Worm (Caenorhabditis elegans): Measurements from ENCODE around the gene sel-10.
A peak's percentile ranks its signal among the peaks of the same experiment; 100 is the strongest.

Gene sel-10

ce11 chrV:13787948-13788681 lies 31.0 kb upstream of the sel-10 start:
- TF ChIP-seq Y55F3AM.14 (GFP tag; optimal IDR thresholded peaks at IDR 0.05) (no peak), dmd-4 (tag; optimal IDR thresholded peaks at IDR 0.05) (no peak), unc-62 (GFP tag; optimal IDR thresholded peaks at IDR 0.05) (no peak), zag-1 (tag; optimal IDR thresholded peaks at IDR 0.05) (no peak), fos-1 (tag; optimal IDR thresholded peaks at IDR 0.05) (peak; percentile 9), ztf-4 (tag; optimal IDR thresholded peaks at IDR 0.05) (no peak), crh-2 (tag; optimal IDR thresholded peaks at IDR 0.05) (peak; percentile 10), R02D3.7 (tag; optimal IDR thresholded peaks at IDR 0.05) (no peak), lin-39 (tag; optimal IDR thresholded peaks at IDR 0.05) (no peak), ztf-11 (tag; optimal IDR thresholded peaks at IDR 0.05) (no peak), elt-3 (tag; optimal IDR thresholded peaks at IDR 0.05) (no peak), mdl-1 (tag; optimal IDR thresholded peaks at IDR 0.05) (no peak), nhr-10 (tag; optimal IDR thresholded peaks at IDR 0.05) (no peak), F13H6.1 (tag; optimal IDR thresholded peaks at IDR 0.05) (peak; percentile 19), blmp-1 (tag; optimal IDR thresholded peaks at IDR 0.05; ENCODE audit: insufficient read depth) (peak; percentile 6), nhr-11 (tag; optimal IDR thresholded peaks at IDR 0.05) (no peak), sem-4 (tag; optimal IDR thresholded peaks at IDR 0.05) (peak; percentile 23), nhr-237 (tag; optimal IDR thresholded peaks at IDR 0.05) (no peak), unc-39 (tag; optimal IDR thresholded peaks at IDR 0.05) (no peak), aly-2 (tag; optimal IDR thresholded peaks at IDR 0.05) (no peak), mbf-1 (tag; optimal IDR thresholded peaks at IDR 0.05) (no peak), unc-55 (GFP tag; optimal IDR thresholded peaks at IDR 0.05) (no peak), sma-9 (GFP tag; optimal IDR thresholded peaks at IDR 0.05) (peak; percentile 67), sma-9 (tag; optimal IDR thresholded peaks at IDR 0.05) (no peak), elt-1 (tag; optimal IDR thresholded peaks at IDR 0.05) (no peak), ceh-16 (tag; optimal IDR thresholded peaks at IDR 0.05) (no peak), lsy-2 (tag; optimal IDR thresholded peaks at IDR 0.05) (no peak), ZK546.5 (tag; optimal IDR thresholded peaks at IDR 0.05) (no peak), egl-27 (tag; optimal IDR thresholded peaks at IDR 0.05) (no peak), nhr-25 (tag; optimal IDR thresholded peaks at IDR 0.05) (peak; percentile 65), ama-1 (optimal IDR thresholded peaks at IDR 0.05) (no peak), skn-1 (tag; optimal IDR thresholded peaks at IDR 0.05) (no peak), peb-1 (tag; optimal IDR thresholded peaks at IDR 0.05) (no peak), nhr-12 (tag; optimal IDR thresholded peaks at IDR 0.05) (no peak), snpc-4 (tag; optimal IDR thresholded peaks at IDR 0.05) (no peak), nhr-77 (tag; optimal IDR thresholded peaks at IDR 0.05) (no peak), ceh-82 (tag; optimal IDR thresholded peaks at IDR 0.05) (no peak), ztf-1 (GFP tag; conservative IDR thresholded peaks at IDR 0.05) (no peak), nhr-23 (tag; optimal IDR thresholded peaks at IDR 0.05) (no peak), lin-11 (tag; optimal IDR thresholded peaks at IDR 0.05) (no peak), nhr-6 (tag; optimal IDR thresholded peaks at IDR 0.05) (no peak), alr-1 (tag; optimal IDR thresholded peaks at IDR 0.05) (no peak), gmeb-1 (tag; optimal IDR thresholded peaks at IDR 0.05) (no peak), nhr-21 (tag; optimal IDR thresholded peaks at IDR 0.05) (peak; percentile 39), sma-3 (GFP tag; optimal IDR thresholded peaks at IDR 0.05) (no peak), lin-13 (GFP tag; optimal IDR thresholded peaks at IDR 0.05) (no peak), nhr-129 (tag; optimal IDR thresholded peaks at IDR 0.05) (peak; percentile 50), C34F6.9 (tag; optimal IDR thresholded peaks at IDR 0.05) (no peak), mab-5 (tag; optimal IDR thresholded peaks at IDR 0.05) (no peak)
